Fruit fly (Drosophila melanogaster) whole organism, embryonic: ENCODE results near the gene Pi4KIIalpha.

Experiments
- Abd-B ChIP-seq: fragments of 200-800 bp; sonication (Bioruptor generic); optimal IDR thresholded peaks from 2 replicates; lab custom pipeline; 2018; ENCODE audit warnings: missing biosample characterization, mild to moderate bottlenecking, missing genetic modification characterization, moderate library complexity
- Ada2b ChIP-seq: fragments of 200-800 bp; sonication (Bioruptor generic); IDR thresholded peaks from 2 replicates; pipeline ENCODE4 v1.3.6; 2022; ENCODE audit warnings: missing biosample characterization, missing genetic modification characterization
- CG10431 ChIP-seq: fragments of 200-800 bp; sonication (Bioruptor generic); optimal IDR thresholded peaks from 3 replicates; lab custom pipeline; 2018; ENCODE audit warnings: missing biosample characterization, mild to moderate bottlenecking, missing genetic modification characterization
- CG11247 ChIP-seq: fragments of 200-800 bp; sonication (Bioruptor generic); IDR thresholded peaks from 2 replicates; pipeline ENCODE4 v1.3.6; 2022; ENCODE audit warnings: missing biosample characterization, missing genetic modification characterization
- CG12299 ChIP-seq: fragments of 200-800 bp; sonication (Bioruptor generic); optimal IDR thresholded peaks from 2 replicates; lab custom pipeline; 2018; ENCODE audit warnings: missing biosample characterization, mild to moderate bottlenecking, missing genetic modification characterization
- CG12769 ChIP-seq: fragments of 200-800 bp; sonication (Bioruptor generic); optimal IDR thresholded peaks from 2 replicates; lab custom pipeline; 2019; ENCODE audit warnings: missing biosample characterization, mild to moderate bottlenecking, missing genetic modification characterization, moderate library complexity
- CG14441 ChIP-seq: fragments of 200-800 bp; sonication (Bioruptor generic); IDR thresholded peaks from 2 replicates; pipeline ENCODE4 v1.3.6; 2022; ENCODE audit warnings: missing biosample characterization, missing genetic modification characterization
- CG14965 ChIP-seq: fragments of 200-800 bp; sonication (Bioruptor generic); optimal IDR thresholded peaks from 2 replicates; lab custom pipeline; 2016; ENCODE audit warnings: missing biosample characterization, missing genetic modification characterization, borderline replicate concordance
- CG15073 ChIP-seq: fragments of 200-800 bp; sonication (Bioruptor generic); optimal IDR thresholded peaks from 2 replicates; lab custom pipeline; 2016; ENCODE audit warnings: missing biosample characterization, missing genetic modification characterization
- CG15269 ChIP-seq: fragments of 200-800 bp; sonication (Bioruptor generic); optimal IDR thresholded peaks from 2 replicates; lab custom pipeline; 2018; ENCODE audit warnings: missing biosample characterization, mild to moderate bottlenecking, missing genetic modification characterization, moderate library complexity
- CG1529 ChIP-seq: fragments of 200-800 bp; sonication (Bioruptor generic); optimal IDR thresholded peaks from 3 replicates; lab custom pipeline; 2018; ENCODE audit warnings: missing biosample characterization, missing genetic modification characterization
- CG1603 ChIP-seq: fragments of 200-800 bp; sonication (Bioruptor generic); optimal IDR thresholded peaks from 2 replicates; lab custom pipeline; 2019; ENCODE audit warnings: missing biosample characterization, mild to moderate bottlenecking, missing genetic modification characterization, moderate library complexity
- CG18262 ChIP-seq: fragments of 200-800 bp; optimal IDR thresholded peaks from 3 replicates; lab custom pipeline; 2019; ENCODE audit warnings: missing biosample characterization, mild to moderate bottlenecking, missing genetic modification characterization, moderate library complexity
- CG18619 ChIP-seq: fragments of 200-800 bp; sonication (Bioruptor generic); optimal IDR thresholded peaks from 3 replicates; lab custom pipeline; 2017; ENCODE audit warnings: missing biosample characterization, mild to moderate bottlenecking, missing genetic modification characterization
- CG2116 ChIP-seq: fragments of 200-800 bp; sonication (Bioruptor generic); optimal IDR thresholded peaks from 3 replicates; lab custom pipeline; 2018; ENCODE audit warnings: missing biosample characterization, mild to moderate bottlenecking, missing genetic modification characterization
- CG2202 ChIP-seq: fragments of 200-800 bp; sonication (Bioruptor generic); optimal IDR thresholded peaks from 2 replicates; lab custom pipeline; 2018; ENCODE audit warnings: missing biosample characterization, mild to moderate bottlenecking, missing genetic modification characterization
- CG31388 ChIP-seq: fragments of 200-800 bp; sonication (Bioruptor generic); optimal IDR thresholded peaks from 2 replicates; lab custom pipeline; 2016; ENCODE audit warnings: missing biosample characterization, missing genetic modification characterization
- CG33557 ChIP-seq: fragments of 200-800 bp; sonication (Bioruptor generic); optimal IDR thresholded peaks from 2 replicates; lab custom pipeline; 2019; ENCODE audit warnings: missing biosample characterization, mild to moderate bottlenecking, missing genetic modification characterization, moderate library complexity
- CG34224 ChIP-seq: fragments of 200-800 bp; sonication (Bioruptor generic); IDR thresholded peaks from 3 replicates; pipeline ENCODE4 v1.3.6; 2022; ENCODE audit warnings: missing biosample characterization, missing genetic modification characterization; ENCODE audit not compliant: partially characterized antibody
- CG3726 ChIP-seq: fragments of 200-800 bp; sonication (Bioruptor generic); IDR thresholded peaks from 3 replicates; pipeline ENCODE4, ENCODE4 v1.3.6; 2022; ENCODE audit warnings: missing biosample characterization, missing genetic modification characterization
- CG7928 ChIP-seq: fragments of 200-800 bp; sonication (Bioruptor generic); optimal IDR thresholded peaks from 2 replicates; lab custom pipeline; 2017; ENCODE audit warnings: missing biosample characterization, mild to moderate bottlenecking, missing genetic modification characterization
- CG7963 ChIP-seq: fragments of 200-800 bp; sonication (Bioruptor generic); IDR thresholded peaks from 3 replicates; pipeline ENCODE4 v1.3.6; 2022; ENCODE audit warnings: missing biosample characterization, missing genetic modification characterization; ENCODE audit not compliant: partially characterized antibody
- CG9215 ChIP-seq: fragments of 200-800 bp; sonication (Bioruptor generic); IDR thresholded peaks from 2 replicates; pipeline ENCODE4 v1.3.6; 2022; ENCODE audit warnings: missing biosample characterization, missing genetic modification characterization
- CG9437 ChIP-seq: fragments of 200-800 bp; sonication (Bioruptor generic); optimal IDR thresholded peaks from 2 replicates; lab custom pipeline; 2018; ENCODE audit warnings: missing biosample characterization, mild to moderate bottlenecking, missing genetic modification characterization
- Dad ChIP-seq: fragments of 200-800 bp; sonication (Bioruptor generic); optimal IDR thresholded peaks from 3 replicates; lab custom pipeline; 2016; ENCODE audit warnings: missing biosample characterization, missing genetic modification characterization
- Doc2 ChIP-seq: fragments of 200-800 bp; sonication (Bioruptor generic); IDR thresholded peaks from 2 replicates; pipeline ENCODE4 v1.3.6; 2022; ENCODE audit warnings: missing biosample characterization, missing genetic modification characterization
- Fer1 ChIP-seq: fragments of 200-800 bp; sonication (Bioruptor generic); optimal IDR thresholded peaks from 2 replicates; lab custom pipeline; 2017; ENCODE audit warnings: missing biosample characterization, mild to moderate bottlenecking, missing genetic modification characterization
- Hr3 ChIP-seq: fragments of 200-800 bp; sonication (Bioruptor generic); optimal IDR thresholded peaks from 3 replicates; lab custom pipeline; 2016; ENCODE audit warnings: missing biosample characterization, missing genetic modification characterization
- Jarid2 ChIP-seq: fragments of 200-800 bp; sonication (Bioruptor generic); optimal IDR thresholded peaks from 3 replicates; lab custom pipeline; 2017; ENCODE audit warnings: mild to moderate bottlenecking, missing biosample characterization, missing genetic modification reagents, missing genetic modification characterization
- Max ChIP-seq: fragments of 200-800 bp; sonication (Bioruptor generic); optimal IDR thresholded peaks from 2 replicates; lab custom pipeline; 2016; ENCODE audit warnings: missing biosample characterization, mild to moderate bottlenecking, missing genetic modification characterization
- Nf-YA ChIP-seq: fragments of 200-800 bp; sonication (Bioruptor generic); IDR thresholded peaks from 2 replicates; pipeline ENCODE4 v1.3.6; 2022; ENCODE audit warnings: missing biosample characterization, missing genetic modification characterization
- Spps ChIP-seq: fragments of 200-800 bp; sonication (Bioruptor generic); optimal IDR thresholded peaks from 2 replicates; lab custom pipeline; 2018; ENCODE audit warnings: missing biosample characterization, mild to moderate bottlenecking, missing genetic modification characterization
- ab ChIP-seq: fragments of 200-800 bp; sonication (Bioruptor generic); optimal IDR thresholded peaks from 2 replicates; lab custom pipeline; 2016; ENCODE audit warnings: missing biosample characterization, missing genetic modification characterization
- ato ChIP-seq: fragments of 200-800 bp; sonication (Bioruptor generic); IDR thresholded peaks from 2 replicates; pipeline ENCODE4 v1.3.6; 2022; ENCODE audit warnings: missing biosample characterization, missing genetic modification characterization; ENCODE audit not compliant: partially characterized antibody
- crp ChIP-seq, 2 experiments: fragments of 200-800 bp; sonication (Bioruptor generic); optimal IDR thresholded peaks; 2 replicates in 1 of 2; 3 replicates in 1 of 2; lab custom pipeline; 2017; ENCODE audit warnings: missing biosample characterization in 2 of 2, missing genetic modification characterization in 2 of 2, mild to moderate bottlenecking in 1 of 2, moderate library complexity in 1 of 2
- dan ChIP-seq: fragments of 200-800 bp; sonication (Bioruptor generic); IDR thresholded peaks from 2 replicates; pipeline ENCODE4 v1.3.6; 2022; ENCODE audit warnings: missing biosample characterization, missing genetic modification characterization
- disco-r ChIP-seq: fragments of 200-800 bp; sonication (Bioruptor generic); optimal IDR thresholded peaks from 2 replicates; lab custom pipeline; 2016; ENCODE audit warnings: missing biosample characterization, missing genetic modification characterization
- gcm ChIP-seq: fragments of 200-800 bp; sonication (Bioruptor generic); optimal IDR thresholded peaks from 2 replicates; lab custom pipeline; 2019; ENCODE audit warnings: missing biosample characterization, mild to moderate bottlenecking, missing genetic modification characterization, moderate library complexity
- her ChIP-seq: fragments of 200-800 bp; sonication (Bioruptor generic); optimal IDR thresholded peaks from 2 replicates; lab custom pipeline; 2016; ENCODE audit warnings: missing biosample characterization, missing genetic modification characterization
- kah ChIP-seq: fragments of 200-800 bp; sonication (Bioruptor generic); optimal IDR thresholded peaks from 2 replicates; lab custom pipeline; 2018; ENCODE audit warnings: missing biosample characterization, mild to moderate bottlenecking, missing genetic modification characterization
- luna ChIP-seq: fragments of 200-800 bp; sonication (Bioruptor generic); optimal IDR thresholded peaks from 2 replicates; lab custom pipeline; 2016; ENCODE audit warnings: missing biosample characterization, missing genetic modification characterization
- pan ChIP-seq, 4 experiments: fragments of >200 bp in 3 of 4; fragments of 200-800 bp in 1 of 4; sonication (Bioruptor generic) in 1 of 4; optimal IDR thresholded peaks in 3 of 4; IDR thresholded peaks in 1 of 4; 2 replicates each; pipeline versions ENCODE4 v1.3.6 to Lab custom; 2017 to 2022; ENCODE audit warnings: missing biosample characterization in 2 of 4, missing genetic modification characterization in 2 of 4, mixed read lengths in 1 of 4
- pho ChIP-seq: fragments of 200-800 bp; sonication (Bioruptor generic); optimal IDR thresholded peaks from 2 replicates; lab custom pipeline; 2016; ENCODE audit warnings: missing biosample characterization, missing genetic modification characterization
- ranshi ChIP-seq: fragments of 200-800 bp; sonication (Bioruptor generic); IDR thresholded peaks from 2 replicates; pipeline ENCODE4 v1.3.6; 2022; ENCODE audit warnings: missing biosample characterization, missing genetic modification characterization
- sd ChIP-seq: fragments of 200-800 bp; sonication (Bioruptor generic); optimal IDR thresholded peaks from 3 replicates; lab custom pipeline; 2018; ENCODE audit warnings: missing biosample characterization, mild to moderate bottlenecking, missing genetic modification characterization, moderate library complexity
- slou ChIP-seq: fragments of 200-800 bp; sonication (Bioruptor generic); optimal IDR thresholded peaks from 3 replicates; lab custom pipeline; 2016; ENCODE audit warnings: missing biosample characterization, missing genetic modification characterization
- ssp ChIP-seq: fragments of 200-800 bp; sonication (Bioruptor generic); IDR thresholded peaks from 2 replicates; pipeline ENCODE4 v1.3.6; 2022; ENCODE audit warnings: missing biosample characterization, missing genetic modification characterization
- tin ChIP-seq: fragments of 200-800 bp; sonication (Bioruptor generic); optimal IDR thresholded peaks from 3 replicates; lab custom pipeline; 2016; ENCODE audit warnings: missing biosample characterization, missing genetic modification characterization
- twi ChIP-seq: fragments of 200-800 bp; optimal IDR thresholded peaks from 2 replicates; lab custom pipeline; 2019; ENCODE audit warnings: missing biosample characterization, mild to moderate bottlenecking, missing genetic modification characterization, moderate library complexity

Gene Pi4KIIalpha

DNA sequence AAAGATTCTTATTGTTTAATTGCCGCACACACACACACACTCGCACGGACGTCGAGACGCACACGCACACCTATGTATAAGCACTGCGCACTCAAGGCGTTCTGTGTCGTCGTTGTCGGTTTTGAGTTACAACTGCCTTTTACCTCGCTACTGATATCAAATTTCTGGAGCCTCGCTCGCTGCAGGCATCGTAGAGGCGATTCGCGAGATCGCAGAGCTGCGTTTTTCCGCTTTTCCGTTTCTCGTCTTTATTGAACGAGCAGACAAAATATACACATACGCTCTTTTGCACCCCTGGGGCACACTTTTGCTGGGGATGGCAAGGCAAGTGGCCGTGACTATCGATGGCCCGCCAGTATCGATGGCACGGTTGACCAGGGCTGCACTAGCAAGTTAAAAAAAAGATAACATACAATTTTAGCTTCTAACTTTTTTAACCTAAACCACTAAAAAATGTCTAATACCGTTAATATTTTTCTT is 15.9 kb downstream of the Pi4KIIalpha start, which contains the start of gene CG2519 (continued):
- TF ChIP-seq Fer1 (GFP tag; lab: Kevin White, UChicago) (peak; percentile 73), CG34224 (GFP tag; lab: Robert Waterston, UW) (peak; percentile 81), CG12299 (tag; lab: Kevin White, UChicago) (peak; percentile 14), CG7928 (GFP tag; lab: Kevin White, UChicago) (peak; percentile 98), Max (GFP tag; lab: Kevin White, UChicago) (peak; percentile 66), twi (tag; lab: Kevin White, UChicago) (no peak), CG14965 (GFP tag; lab: Kevin White, UChicago) (no peak), Jarid2 (GFP tag; lab: Kevin White, UChicago) (no peak), luna (GFP tag; lab: Kevin White, UChicago) (peak; percentile 43), Doc2 (GFP tag; lab: Robert Waterston, UW) (no peak), ato (GFP tag; lab: Robert Waterston, UW) (peak; percentile 92), dan (no peak), CG3726 (no peak), sd (tag; lab: Kevin White, UChicago) (no peak), CG1529 (no peak), Dad (GFP tag; lab: Kevin White, UChicago) (peak; percentile 36), Hr3 (GFP tag; lab: Kevin White, UChicago) (peak; percentile 13), ssp (0 out of 2 replicates have a peak, but pooled peaks have one; percentile 29), gcm (no peak), Nf-YA (GFP tag; lab: Robert Waterston, UW) (peak; percentile 33; the same call in 1 of the 2 replicates), slou (GFP tag; lab: Kevin White, UChicago) (no peak), Abd-B (GFP tag; lab: Kevin White, UChicago) (no peak), CG31388 (GFP tag; lab: Kevin White, UChicago) (no peak), her (peak; percentile 67), ranshi (peak; percentile 53; the same call in 1 of the 2 replicates), CG15073 (GFP tag; lab: Kevin White, UChicago) (no peak), CG10431 (GFP tag; lab: Kevin White, UChicago) (no peak), ab (no peak), CG9437 (GFP tag; lab: Kevin White, UChicago) (no peak), crp (GFP tag; optimal IDR thresholded peaks at IDR 0.05; lab: Kevin White, UChicago) (peak in 1 of 2 experiments; percentile 23), CG14441 (no peak; the same call in 1 of the 2 replicates), CG33557 (no peak), CG12769 (tag; lab: Kevin White, UChicago) (peak; percentile 42), CG18262 (no peak), Spps (tag; lab: Kevin White, UChicago) (no peak), CG1603 (no peak), Ada2b (peak; percentile 54; the same call in 1 of the 2 replicates), CG18619 (GFP tag; lab: Kevin White, UChicago) (peak; percentile 15), CG2116 (GFP tag; lab: Kevin White, UChicago) (peak; percentile 87), CG2202 (tag; lab: Kevin White, UChicago) (peak; percentile 19), CG11247 (GFP tag; lab: Robert Waterston, UW) (peak; percentile 64), CG7963 (GFP tag; lab: Robert Waterston, UW) (peak; percentile 89), CG15269 (tag; lab: Kevin White, UChicago) (no peak), disco-r (GFP tag; lab: Kevin White, UChicago) (no peak), pan (optimal IDR thresholded peaks at IDR 0.05; lab: Kevin White, UChicago) (no peak), pan (GFP tag; optimal IDR thresholded peaks at IDR 0.05 in 1 of 2, IDR thresholded peaks at IDR 0.05 in 1 of 2) (peak in 1 of 2 experiments; percentile 51), tin (GFP tag; lab: Kevin White, UChicago) (peak; percentile 61), CG9215 (GFP tag; lab: Robert Waterston, UW) (no peak), pho (GFP tag; lab: Kevin White, UChicago) (peak; percentile 77), kah (GFP tag; lab: Kevin White, UChicago) (peak; percentile 56)
